Worm (Caenorhabditis elegans) whole organism, young adult: ENCODE results near the gene F26F4.2.

ENCODE experiments used
- F10E7.11 ChIP-seq: sonication (generic microtip); optimal IDR thresholded peaks from 2 replicates; lab custom pipeline; 2017; ENCODE audit warnings: mild to moderate bottlenecking, missing genetic modification characterization, moderate library complexity, missing compliant biosample characterization
- F37B4.10 ChIP-seq: fragments of 200-800 bp; sonication (Bioruptor generic); IDR thresholded peaks from 2 replicates; pipeline ENCODE4 v1.3.6; 2022; ENCODE audit warnings: missing genetic modification characterization, missing compliant biosample characterization
- F52B5.7 ChIP-seq: sonication (generic microtip); optimal IDR thresholded peaks from 2 replicates; lab custom pipeline; 2016; ENCODE audit warnings: mild to moderate bottlenecking, missing genetic modification characterization, missing compliant biosample characterization
- F55B11.4 ChIP-seq: sonication (generic microtip); optimal IDR thresholded peaks from 2 replicates; lab custom pipeline; 2016; ENCODE audit warnings: missing compliant biosample characterization, missing genetic modification characterization, borderline replicate concordance; ENCODE audit not compliant: insufficient read depth
- F57A8.1 ChIP-seq: fragments of 200-800 bp; sonication (Bioruptor generic); optimal IDR thresholded peaks from 2 replicates; lab custom pipeline; 2018; ENCODE audit warnings: mild to moderate bottlenecking, missing genetic modification characterization, moderate library complexity, missing compliant biosample characterization
- F57C9.4 ChIP-seq: sonication (generic microtip); optimal IDR thresholded peaks from 2 replicates; lab custom pipeline; 2017; ENCODE audit warnings: mild to moderate bottlenecking, missing genetic modification characterization, missing compliant biosample characterization
- K12H6.12 ChIP-seq: fragments of 200-800 bp; sonication (Bioruptor generic); optimal IDR thresholded peaks from 2 replicates; lab custom pipeline; 2018; ENCODE audit warnings: mild to moderate bottlenecking, missing genetic modification characterization, missing compliant biosample characterization
- T26A5.8 ChIP-seq: sonication (generic microtip); optimal IDR thresholded peaks from 2 replicates; lab custom pipeline; 2016; ENCODE audit warnings: missing genetic modification characterization, missing compliant biosample characterization
- Y56A3A.18 ChIP-seq: fragments of 200-800 bp; sonication (Bioruptor generic); IDR thresholded peaks from 2 replicates; pipeline ENCODE4 v1.3.6; 2022; ENCODE audit warnings: missing genetic modification reagents, missing genetic modification characterization, missing compliant biosample characterization
- ZK185.1 ChIP-seq: sonication (generic microtip); optimal IDR thresholded peaks from 2 replicates; lab custom pipeline; 2016; ENCODE audit warnings: mild to moderate bottlenecking, missing genetic modification characterization, missing compliant biosample characterization; ENCODE audit not compliant: poor library complexity, severe bottlenecking
- athp-1 ChIP-seq: sonication (generic microtip); optimal IDR thresholded peaks from 2 replicates; lab custom pipeline; 2017; ENCODE audit warnings: mild to moderate bottlenecking, missing genetic modification characterization, missing compliant biosample characterization
- attf-6 ChIP-seq: fragments of 200-800 bp; sonication (Bioruptor generic); IDR thresholded peaks from 2 replicates; pipeline ENCODE4 v1.3.6; 2022; ENCODE audit warnings: missing genetic modification reagents, missing genetic modification characterization, missing compliant biosample characterization
- bed-2 ChIP-seq: fragments of 200-800 bp; sonication (Bioruptor generic); IDR thresholded peaks from 2 replicates; pipeline ENCODE4 v1.3.6; 2022; ENCODE audit warnings: missing genetic modification reagents, missing genetic modification characterization, missing compliant biosample characterization
- cebp-2 ChIP-seq: fragments of 200-800 bp; sonication (Bioruptor generic); IDR thresholded peaks from 2 replicates; pipeline ENCODE4 v1.3.6; 2022; ENCODE audit warnings: missing genetic modification characterization, missing compliant biosample characterization
- ceh-100 ChIP-seq: fragments of 200-800 bp; sonication (Bioruptor generic); IDR thresholded peaks from 2 replicates; pipeline ENCODE4 v1.3.6; 2022; ENCODE audit warnings: missing genetic modification reagents, missing genetic modification characterization, missing compliant biosample characterization
- ceh-27 ChIP-seq: fragments of 200-800 bp; sonication (Bioruptor generic); optimal IDR thresholded peaks from 2 replicates; lab custom pipeline; 2018; ENCODE audit warnings: mild to moderate bottlenecking, missing genetic modification characterization, moderate library complexity, missing compliant biosample characterization
- ceh-40 ChIP-seq: fragments of 200-800 bp; sonication (Bioruptor generic); IDR thresholded peaks from 2 replicates; pipeline ENCODE4 v1.3.6; 2022; ENCODE audit warnings: missing genetic modification characterization, missing compliant biosample characterization
- ceh-79 ChIP-seq: sonication (generic microtip); optimal IDR thresholded peaks from 2 replicates; lab custom pipeline; 2017; ENCODE audit warnings: mild to moderate bottlenecking, missing genetic modification characterization, missing compliant biosample characterization
- dox-1 ChIP-seq: fragments of 200-800 bp; sonication (Bioruptor generic); IDR thresholded peaks from 2 replicates; pipeline ENCODE4 v1.3.6; 2022; ENCODE audit warnings: missing genetic modification reagents, missing genetic modification characterization, missing compliant biosample characterization
- dpff-1 ChIP-seq: sonication (generic microtip); optimal IDR thresholded peaks from 2 replicates; lab custom pipeline; 2017; ENCODE audit warnings: mild to moderate bottlenecking, missing genetic modification characterization, missing compliant biosample characterization
- dpl-1 ChIP-seq: fragments of 150-350 bp; optimal IDR thresholded peaks from 2 replicates; lab custom pipeline; 2014; ENCODE audit warnings: missing biosample characterization, missing genetic modification reagents, missing genetic modification characterization
- egl-44 ChIP-seq: fragments of 200-800 bp; sonication (Bioruptor generic); IDR thresholded peaks from 2 replicates; pipeline ENCODE4 v1.3.6; 2022; ENCODE audit warnings: missing genetic modification reagents, missing genetic modification characterization, missing compliant biosample characterization
- him-1 ChIP-seq: sonication (generic microtip); optimal IDR thresholded peaks from 2 replicates; lab custom pipeline; 2016; ENCODE audit warnings: missing genotype, missing genetic modification reagents, missing genetic modification characterization, missing compliant biosample characterization
- hmg-1.2 ChIP-seq: fragments of 200-800 bp; sonication (Bioruptor generic); IDR thresholded peaks from 2 replicates; pipeline ENCODE4 v1.3.6; 2022; ENCODE audit warnings: missing genetic modification reagents, missing genetic modification characterization, missing compliant biosample characterization
- hmg-20 ChIP-seq: fragments of 200-800 bp; sonication (Bioruptor generic); IDR thresholded peaks from 2 replicates; pipeline ENCODE4 v1.3.6; 2022; ENCODE audit warnings: missing genetic modification reagents, missing genetic modification characterization, missing compliant biosample characterization
- let-607 ChIP-seq, 2 experiments: fragments of 200-800 bp in 1 of 2; sonication (Bioruptor generic) in 1 of 2; sonication (generic microtip) in 1 of 2; optimal IDR thresholded peaks; 2 replicates each; lab custom pipeline; 2016 to 2018; ENCODE audit warnings: mild to moderate bottlenecking in 2 of 2, missing compliant biosample characterization in 2 of 2, missing genetic modification characterization in 2 of 2, moderate library complexity in 2 of 2, missing genotype in 1 of 2
- lin-26 ChIP-seq: fragments of 200-800 bp; sonication (Bioruptor generic); IDR thresholded peaks from 2 replicates; pipeline ENCODE4 v1.3.6; 2022; ENCODE audit warnings: missing genetic modification reagents, missing genetic modification characterization, missing compliant biosample characterization
- lin-35 ChIP-seq, 3 experiments: fragments of 150-350 bp in 2 of 3; sonication (generic microtip) in 1 of 3; optimal IDR thresholded peaks; 2 replicates each; lab custom pipeline; 2014 to 2018; ENCODE audit warnings: missing biosample characterization in 3 of 3, missing genetic modification characterization in 3 of 3, missing genetic modification reagents in 3 of 3
- lin-40 ChIP-seq: sonication (generic microtip); optimal IDR thresholded peaks from 2 replicates; lab custom pipeline; 2016; ENCODE audit warnings: missing genetic modification characterization, mild to moderate bottlenecking, missing compliant biosample characterization, missing genotype, missing genetic modification reagents
- lin-54 ChIP-seq: fragments of 200-800 bp; sonication (Bioruptor generic); optimal IDR thresholded peaks from 2 replicates; lab custom pipeline; 2018; ENCODE audit warnings: mild to moderate bottlenecking, missing genetic modification characterization, missing compliant biosample characterization
- lsl-1 ChIP-seq: fragments of 200-800 bp; sonication (Bioruptor generic); optimal IDR thresholded peaks from 2 replicates; lab custom pipeline; 2018; ENCODE audit warnings: mild to moderate bottlenecking, missing genetic modification characterization, moderate library complexity, missing compliant biosample characterization
- madf-10 ChIP-seq: sonication (generic microtip); optimal IDR thresholded peaks from 2 replicates; lab custom pipeline; 2016; ENCODE audit warnings: mild to moderate bottlenecking, missing genetic modification characterization, missing compliant biosample characterization
- madf-8 ChIP-seq: fragments of 200-800 bp; sonication (Bioruptor generic); conservative IDR thresholded peaks from 2 replicates; pipeline ENCODE4 v1.3.6; 2022; ENCODE audit warnings: missing genetic modification reagents, missing genetic modification characterization, missing compliant biosample characterization
- mel-28 ChIP-seq: sonication (generic microtip); optimal IDR thresholded peaks from 2 replicates; lab custom pipeline; 2016; ENCODE audit warnings: borderline replicate concordance, mild to moderate bottlenecking, missing genetic modification characterization, missing compliant biosample characterization
- mxl-1 ChIP-seq: sonication (generic microtip); optimal IDR thresholded peaks from 2 replicates; lab custom pipeline; 2016; ENCODE audit warnings: missing genetic modification characterization, missing compliant biosample characterization
- nfya-2 ChIP-seq: fragments of 200-800 bp; sonication (Bioruptor generic); IDR thresholded peaks from 2 replicates; pipeline ENCODE4 v1.3.6; 2022; ENCODE audit warnings: missing genetic modification reagents, missing genetic modification characterization, missing compliant biosample characterization
- nhr-120 ChIP-seq: fragments of 200-800 bp; sonication (Bioruptor generic); IDR thresholded peaks from 2 replicates; pipeline ENCODE4 v1.3.6; 2022; ENCODE audit warnings: missing genetic modification characterization, missing compliant biosample characterization
- nhr-179 ChIP-seq: sonication (generic microtip); optimal IDR thresholded peaks from 2 replicates; lab custom pipeline; 2016; ENCODE audit warnings: mild to moderate bottlenecking, missing genetic modification characterization, missing compliant biosample characterization
- rec-8 ChIP-seq, 2 experiments: sonication (generic microtip); optimal IDR thresholded peaks; 2 replicates each; lab custom pipeline; 2016; ENCODE audit warnings: mild to moderate bottlenecking in 2 of 2, missing genetic modification characterization in 2 of 2, missing genetic modification reagents in 2 of 2, missing genotype in 2 of 2, missing biosample characterization in 1 of 2, missing compliant biosample characterization in 1 of 2, moderate library complexity in 1 of 2
- sdz-38 ChIP-seq: sonication (generic microtip); optimal IDR thresholded peaks from 2 replicates; lab custom pipeline; 2016; ENCODE audit warnings: missing genotype, missing genetic modification characterization, missing compliant biosample characterization
- sea-2 ChIP-seq: fragments of 200-800 bp; sonication (Bioruptor generic); IDR thresholded peaks from 2 replicates; pipeline ENCODE4 v1.3.6; 2022; ENCODE audit warnings: missing genetic modification characterization, missing compliant biosample characterization
- snpc-1.1 ChIP-seq: sonication (generic microtip); optimal IDR thresholded peaks from 2 replicates; lab custom pipeline; 2017; ENCODE audit warnings: missing genetic modification characterization, mild to moderate bottlenecking, missing compliant biosample characterization, antibody characterized with exemption, moderate library complexity, missing genotype, missing genetic modification reagents; ENCODE audit not compliant: insufficient read depth
- snpc-1.3 ChIP-seq: sonication (generic microtip); optimal IDR thresholded peaks from 2 replicates; lab custom pipeline; 2017; ENCODE audit warnings: missing genetic modification characterization, mild to moderate bottlenecking, missing compliant biosample characterization, antibody characterized with exemption, moderate library complexity, missing genotype, missing genetic modification reagents; ENCODE audit not compliant: insufficient read depth
- somi-1 ChIP-seq: fragments of 200-800 bp; sonication (Bioruptor generic); optimal IDR thresholded peaks from 2 replicates; lab custom pipeline; 2018; ENCODE audit warnings: mild to moderate bottlenecking, missing genetic modification characterization, missing compliant biosample characterization
- tbx-9 ChIP-seq: sonication (generic microtip); optimal IDR thresholded peaks from 2 replicates; lab custom pipeline; 2016; ENCODE audit warnings: borderline replicate concordance, missing genetic modification characterization, inconsistent platforms, missing compliant biosample characterization
- unc-130 ChIP-seq: sonication (generic microtip); optimal IDR thresholded peaks from 2 replicates; lab custom pipeline; 2016; ENCODE audit warnings: missing genetic modification reagents, missing genetic modification characterization, missing compliant biosample characterization
- xnd-1 ChIP-seq: sonication (generic microtip); optimal IDR thresholded peaks from 2 replicates; lab custom pipeline; 2016; ENCODE audit warnings: missing genotype, missing genetic modification reagents, missing genetic modification characterization, missing compliant biosample characterization
- ztf-28 ChIP-seq: fragments of 200-800 bp; sonication (Bioruptor generic); IDR thresholded peaks from 2 replicates; pipeline ENCODE4 v1.3.6; 2022; ENCODE audit warnings: missing genetic modification reagents, missing genetic modification characterization, missing compliant biosample characterization
- ztf-3 ChIP-seq: fragments of 200-800 bp; sonication (Bioruptor generic); optimal IDR thresholded peaks from 2 replicates; lab custom pipeline; 2018; ENCODE audit warnings: mild to moderate bottlenecking, missing genetic modification characterization, missing compliant biosample characterization

The F26F4.2 gene

ce11 chrIII:4912317-4912716, 1.3 kb downstream of the F26F4.2 start, which contains the start of the genes F26F4.9 and cee-1 (continued):
- TF ChIP-seq xnd-1 (tag; lab: Kevin White, UChicago) (no peak), F55B11.4 (tag; lab: Kevin White, UChicago) (no peak), ceh-100 (GFP tag; lab: Robert Waterston, UW) (no peak), F52B5.7 (tag; lab: Kevin White, UChicago) (no peak), cebp-2 (no peak), dpl-1 (GFP tag; lab: Kevin White, UChicago) (no peak), unc-130 (peak; percentile 53), hmg-1.2 (GFP tag; lab: Robert Waterston, UW) (no peak), Y56A3A.18 (GFP tag; lab: Robert Waterston, UW) (no peak), dox-1 (GFP tag; lab: Robert Waterston, UW) (peak; percentile 54; the same call in 1 of the 2 replicates), mel-28 (tag; lab: Kevin White, UChicago) (no peak), egl-44 (GFP tag; lab: Robert Waterston, UW) (no peak), T26A5.8 (tag; lab: Kevin White, UChicago) (no peak), ZK185.1 (peak; percentile 76), nfya-2 (GFP tag; lab: Robert Waterston, UW) (no peak), sdz-38 (tag; lab: Kevin White, UChicago) (no peak), F10E7.11 (tag; lab: Kevin White, UChicago) (no peak), tbx-9 (tag; lab: Kevin White, UChicago) (no peak), ceh-40 (GFP tag; lab: Robert Waterston, UW) (0 out of 2 replicates have a peak, but pooled peaks have one; percentile 10), ceh-27 (GFP tag; lab: Kevin White, UChicago) (peak; percentile 61), snpc-1.3 (tag; lab: Kevin White, UChicago) (no peak), lin-35 (GFP tag; optimal IDR thresholded peaks at IDR 0.05; lab: Kevin White, UChicago) (peak in 1 of 3 experiments; percentile 63), K12H6.12 (tag; lab: Kevin White, UChicago) (no peak), F57C9.4 (tag; lab: Kevin White, UChicago) (no peak), rec-8 (tag; optimal IDR thresholded peaks at IDR 0.05; lab: Kevin White, UChicago) (peak in 1 of 2 experiments; percentile 53), nhr-179 (no peak), madf-8 (peak; percentile 36; the same call in 1 of the 2 replicates), lin-54 (GFP tag; lab: Kevin White, UChicago) (peak; percentile 3), ceh-79 (no peak), dpff-1 (tag; lab: Kevin White, UChicago) (no peak), F57A8.1 (no peak), let-607 (tag; optimal IDR thresholded peaks at IDR 0.05; lab: Kevin White, UChicago) (peak in 1 of 2 experiments; percentile 60), lsl-1 (GFP tag; lab: Kevin White, UChicago) (peak; percentile 34), bed-2 (GFP tag; lab: Robert Waterston, UW) (no peak), sea-2 (no peak), attf-6 (GFP tag; lab: Robert Waterston, UW) (no peak), somi-1 (GFP tag; lab: Kevin White, UChicago) (no peak), ztf-28 (GFP tag; lab: Robert Waterston, UW) (no peak), lin-40 (tag; lab: Kevin White, UChicago) (peak; percentile 5), F37B4.10 (GFP tag; lab: Robert Waterston, UW) (no peak), ztf-3 (GFP tag; lab: Kevin White, UChicago) (no peak), athp-1 (tag; lab: Kevin White, UChicago) (no peak), hmg-20 (no peak), nhr-120 (GFP tag; lab: Robert Waterston, UW) (no peak), madf-10 (tag; lab: Kevin White, UChicago) (no peak), him-1 (tag; lab: Kevin White, UChicago) (peak; percentile 44), mxl-1 (tag; lab: Kevin White, UChicago) (no peak), lin-26 (GFP tag; lab: Robert Waterston, UW) (no peak), snpc-1.1 (no peak)
